Worm (Caenorhabditis elegans): ENCODE measurements around the gene Y46D2A.2.

Gene Y46D2A.2

DNA sequence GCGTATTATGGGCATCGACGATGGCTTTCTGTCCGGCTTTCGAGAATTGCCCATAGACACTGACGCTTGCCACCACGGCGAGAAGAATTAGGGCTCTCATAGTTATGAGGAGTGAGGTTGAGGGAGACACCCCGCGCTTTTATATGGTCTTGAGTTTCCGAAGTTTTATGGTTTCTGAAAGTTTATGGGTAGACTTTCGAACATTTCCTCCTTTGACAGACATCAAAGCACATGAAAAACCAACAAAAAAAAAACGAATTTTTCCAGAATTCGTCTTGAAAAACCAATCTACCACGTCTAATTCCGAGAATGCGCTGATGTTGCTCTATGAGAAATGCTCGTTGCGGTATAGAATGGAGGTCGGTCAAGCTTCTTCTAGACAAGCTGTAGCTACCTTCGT, 38.5 kb downstream of the Y46D2A.2 start, which contains the start of gene scl-15:
scl-15 (minus strand) TSS at position 101 of the 400 bp plus-strand sequence.
- TF ChIP-seq lin-32 (GFP tag; optimal IDR thresholded peaks at IDR 0.05) (no peak), snpc-4 (tag; optimal IDR thresholded peaks at IDR 0.05) (no peak), mep-1 (tag; optimal IDR thresholded peaks at IDR 0.05) (no peak), M03D4.4 (tag; optimal IDR thresholded peaks at IDR 0.05) (no peak), elt-3 (tag; optimal IDR thresholded peaks at IDR 0.05) (no peak)

DNA sequence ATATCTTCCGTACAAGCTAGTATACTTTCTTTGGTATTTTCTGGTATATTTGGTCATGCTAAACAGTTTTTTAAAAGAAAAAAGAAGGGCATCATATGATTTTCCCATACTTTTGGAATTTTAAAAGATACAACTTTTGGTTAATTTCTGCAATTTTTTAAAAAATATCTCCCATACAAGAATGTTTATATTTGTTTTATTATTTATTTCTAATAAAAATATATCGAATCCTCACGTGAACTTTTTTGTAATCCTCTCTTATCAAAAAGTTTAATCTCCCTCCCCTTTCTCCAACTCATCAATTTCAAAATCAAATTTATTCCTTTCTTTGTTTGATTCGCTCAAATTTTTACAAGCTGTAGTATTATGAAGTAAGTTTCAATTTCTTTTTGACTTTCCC, 40.7 kb downstream of the Y46D2A.2 start, which contains the start of gene nep-13:
nep-13 (plus strand) TSS at position 301 of the 400 bp plus-strand sequence.
- no peak for TF ChIP-seq hlh-1 (tag; optimal IDR thresholded peaks at IDR 0.05)
- TF ChIP-seq ham-2 (GFP tag; optimal IDR thresholded peaks at IDR 0.05) = no peak
- TF ChIP-seq lin-13 (tag; optimal IDR thresholded peaks at IDR 0.05) = no peak
- no peak for TF ChIP-seq M03D4.4 (tag; optimal IDR thresholded peaks at IDR 0.05)
- no peak for TF ChIP-seq nhr-76 (tag; optimal IDR thresholded peaks at IDR 0.05)
- no peak for TF ChIP-seq bed-3 (GFP tag; optimal IDR thresholded peaks at IDR 0.05)
- TF ChIP-seq sptf-1 (tag; optimal IDR thresholded peaks at IDR 0.05) = no peak
- TF ChIP-seq snpc-4 (tag; optimal IDR thresholded peaks at IDR 0.05) = no peak

DNA sequence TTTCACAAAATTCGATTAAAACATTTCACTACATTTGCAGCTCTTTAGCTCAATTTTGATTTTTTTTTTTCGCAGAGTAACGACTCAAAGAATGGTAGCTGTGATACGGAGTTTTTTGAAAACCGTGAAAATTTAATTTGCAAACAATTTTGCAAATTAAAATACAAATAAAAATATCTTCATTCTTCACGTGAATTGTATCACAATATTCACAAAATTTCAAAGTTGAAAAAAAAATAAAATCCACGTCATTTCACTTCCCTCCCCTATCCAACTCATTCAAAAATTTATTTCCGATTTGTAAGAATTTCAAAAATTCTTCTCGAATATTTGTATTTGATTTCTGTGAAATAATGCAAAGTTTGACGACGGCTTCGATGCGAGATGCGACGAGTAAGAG, 44.4 kb downstream of the Y46D2A.2 start, which contains the start of gene wht-4:
wht-4 (plus strand) TSS at position 301 of the 400 bp plus-strand sequence.
- no peak for TF ChIP-seq nhr-76 (tag; optimal IDR thresholded peaks at IDR 0.05)
- no peak for TF ChIP-seq nhr-12 (tag; optimal IDR thresholded peaks at IDR 0.05)
- TF ChIP-seq mab-5 (tag; optimal IDR thresholded peaks at IDR 0.05) = no peak
- no peak for TF ChIP-seq elt-1 (tag; optimal IDR thresholded peaks at IDR 0.05; ENCODE audit: borderline replicate concordance, insufficient read depth)
- no peak for TF ChIP-seq sptf-1 (tag; optimal IDR thresholded peaks at IDR 0.05)
- TF ChIP-seq drap-1 (GFP tag; optimal IDR thresholded peaks at IDR 0.05) = no peak
- TF ChIP-seq unc-62 (GFP tag; optimal IDR thresholded peaks at IDR 0.05) = no peak
- TF ChIP-seq M03D4.4 (tag; optimal IDR thresholded peaks at IDR 0.05) = no peak
- no peak for TF ChIP-seq ces-1 (GFP tag; optimal IDR thresholded peaks at IDR 0.05)
- TF ChIP-seq flh-1 (GFP tag; optimal IDR thresholded peaks at IDR 0.05) = no peak
- no peak for TF ChIP-seq nhr-28 (tag; optimal IDR thresholded peaks at IDR 0.05)
- TF ChIP-seq mep-1 (tag; optimal IDR thresholded peaks at IDR 0.05) = no peak
- TF ChIP-seq unc-39 (tag; optimal IDR thresholded peaks at IDR 0.05) = no peak

DNA sequence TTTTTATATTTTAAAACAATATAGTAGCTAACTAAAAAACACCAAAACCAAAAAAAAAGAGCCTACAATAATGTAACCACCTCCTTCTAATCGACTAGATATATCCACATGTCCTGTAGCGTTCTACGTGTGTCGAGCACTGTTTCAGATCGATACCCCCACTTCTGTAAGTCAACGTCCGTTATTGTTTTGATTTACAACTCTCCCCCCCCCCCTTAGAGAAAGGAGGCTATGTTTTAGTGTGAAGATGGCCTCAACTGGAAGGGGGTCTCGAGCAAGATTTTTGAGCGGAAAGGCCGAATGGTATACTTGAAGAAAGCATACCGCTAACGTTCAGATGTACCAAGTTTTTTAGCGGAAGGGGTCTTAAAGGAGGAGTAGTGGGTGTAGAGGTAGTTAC, 45.4 kb downstream of the Y46D2A.2 start, which contains the start of gene F02E11.4:
F02E11.4 (minus strand) TSS at position 101 of the 400 bp plus-strand sequence.
- TF ChIP-seq snpc-4 (tag; optimal IDR thresholded peaks at IDR 0.05) = no peak
- no peak for TF ChIP-seq mep-1 (tag; optimal IDR thresholded peaks at IDR 0.05)
- TF ChIP-seq pha-4 (tag; optimal IDR thresholded peaks at IDR 0.05) = no peak
- TF ChIP-seq nhr-2 (tag; optimal IDR thresholded peaks at IDR 0.05) = no peak
- no peak for TF ChIP-seq elt-1 (tag; optimal IDR thresholded peaks at IDR 0.05; ENCODE audit: borderline replicate concordance, insufficient read depth)
- no peak for TF ChIP-seq ceh-39 (tag; optimal IDR thresholded peaks at IDR 0.05)
- no peak for TF ChIP-seq nhr-76 (tag; optimal IDR thresholded peaks at IDR 0.05)
- no peak for TF ChIP-seq tbx-8 (GFP tag; optimal IDR thresholded peaks at IDR 0.05)
- TF ChIP-seq nhr-12 (tag; optimal IDR thresholded peaks at IDR 0.05) = no peak
- no peak for TF ChIP-seq unc-39 (tag; optimal IDR thresholded peaks at IDR 0.05)
- TF ChIP-seq drap-1 (GFP tag; optimal IDR thresholded peaks at IDR 0.05) = no peak
- no peak for TF ChIP-seq ces-1 (GFP tag; optimal IDR thresholded peaks at IDR 0.05)

DNA sequence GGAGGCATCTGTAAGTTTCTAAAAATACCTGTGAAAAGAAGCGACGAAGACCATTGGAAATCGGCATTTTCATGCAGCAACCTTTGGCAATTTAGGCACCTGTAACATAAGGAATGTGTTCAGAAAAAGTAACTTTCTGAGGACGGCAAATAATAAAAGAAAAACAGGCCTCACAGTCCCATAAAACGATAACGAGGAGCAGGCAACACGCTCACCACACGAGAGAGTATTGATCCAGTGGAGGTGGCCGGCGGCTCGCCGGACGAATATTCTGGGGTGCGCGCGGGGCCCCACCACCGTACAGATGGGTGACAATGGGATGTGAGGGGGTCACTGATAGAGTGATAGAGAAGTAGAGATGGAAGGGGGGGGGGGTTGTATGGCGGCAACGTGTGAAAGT, 48.2 kb downstream of the Y46D2A.2 start, which contains the start of gene F02E11.3:
F02E11.3 (minus strand) TSS at position 101 of the 400 bp plus-strand sequence.
- no peak for TF ChIP-seq ceh-39 (tag; optimal IDR thresholded peaks at IDR 0.05)
- TF ChIP-seq ham-2 (GFP tag; optimal IDR thresholded peaks at IDR 0.05) = no peak
- no peak for TF ChIP-seq snpc-4 (tag; optimal IDR thresholded peaks at IDR 0.05)
- no peak for TF ChIP-seq nhr-2 (tag; optimal IDR thresholded peaks at IDR 0.05)
- TF ChIP-seq nhr-12 (tag; optimal IDR thresholded peaks at IDR 0.05) = no peak
- no peak for TF ChIP-seq sem-2 (GFP tag; optimal IDR thresholded peaks at IDR 0.05)
- no peak for TF ChIP-seq ceh-43 (GFP tag; optimal IDR thresholded peaks at IDR 0.05)
- no peak for TF ChIP-seq lsy-2 (tag; optimal IDR thresholded peaks at IDR 0.05)
- TF ChIP-seq drap-1 (GFP tag; optimal IDR thresholded peaks at IDR 0.05) = no peak
- TF ChIP-seq unc-120 (tag; optimal IDR thresholded peaks at IDR 0.05; ENCODE audit: poor library complexity, severe bottlenecking) = no peak
- no peak for TF ChIP-seq sptf-1 (tag; optimal IDR thresholded peaks at IDR 0.05)

Measured in whole organism, mixed stage, embryonic.